Fruit fly (Drosophila melanogaster) whole organism, wandering third instar larva: ENCODE measurements around the gene CG33124.

ENCODE experiments used
- Abd-B ChIP-seq: fragments of >200 bp; optimal IDR thresholded peaks from 2 replicates; lab custom pipeline; 2017; ENCODE audit warnings: missing biosample characterization, missing genetic modification characterization
- CG32264 ChIP-seq: fragments of 200-800 bp; sonication (Bioruptor generic); optimal IDR thresholded peaks from 2 replicates; lab custom pipeline; 2016; ENCODE audit warnings: missing biosample characterization, missing genetic modification characterization
- CG9705 ChIP-seq: fragments of 200-800 bp; sonication (Bioruptor generic); optimal IDR thresholded peaks from 2 replicates; lab custom pipeline; 2018; ENCODE audit warnings: missing biosample characterization, mild to moderate bottlenecking, missing genetic modification characterization
- CrebA ChIP-seq: fragments of 200-800 bp; sonication (Bioruptor generic); optimal IDR thresholded peaks from 2 replicates; lab custom pipeline; 2016; ENCODE audit warnings: missing biosample characterization, mild to moderate bottlenecking, missing genetic modification characterization, borderline replicate concordance
- Dfd ChIP-seq: fragments of >200 bp; optimal IDR thresholded peaks from 2 replicates; lab custom pipeline; 2017; ENCODE audit warnings: missing biosample characterization, missing genetic modification characterization
- Dif ChIP-seq: fragments of 200-275, 200-300 bp; sonication (Bioruptor generic); optimal IDR thresholded peaks from 2 replicates; lab custom pipeline; 2018; ENCODE audit warnings: missing biosample characterization, missing genetic modification characterization; ENCODE audit not compliant: partially characterized antibody
- GATAd ChIP-seq: sonication (Bioruptor generic); optimal IDR thresholded peaks from 2 replicates; lab custom pipeline; 2016; ENCODE audit warnings: missing biosample characterization, missing genetic modification characterization
- HLH106 ChIP-seq: fragments of 200-800 bp; optimal IDR thresholded peaks from 3 replicates; lab custom pipeline; 2019; ENCODE audit warnings: missing biosample characterization, mild to moderate bottlenecking, missing genetic modification characterization, moderate library complexity
- Hnf4 ChIP-seq: fragments of 200-800 bp; sonication (Bioruptor generic); optimal IDR thresholded peaks from 2 replicates; lab custom pipeline; 2016; ENCODE audit warnings: missing biosample characterization, mild to moderate bottlenecking, missing genetic modification characterization
- Hr78 ChIP-seq: fragments of >200 bp; optimal IDR thresholded peaks from 2 replicates; lab custom pipeline; 2017; ENCODE audit warnings: missing biosample characterization, missing genetic modification characterization
- Hr83 ChIP-seq: fragments of 200-300 bp; sonication (Bioruptor generic); optimal IDR thresholded peaks from 2 replicates; lab custom pipeline; 2016; ENCODE audit warnings: missing biosample characterization, mild to moderate bottlenecking, missing genetic modification characterization, moderate library complexity; ENCODE audit not compliant: poor library complexity, severe bottlenecking
- Jra ChIP-seq: sonication (Bioruptor generic); optimal IDR thresholded peaks from 2 replicates; lab custom pipeline; 2016; ENCODE audit warnings: missing biosample characterization, missing genetic modification characterization
- Mio ChIP-seq: sonication (Bioruptor generic); optimal IDR thresholded peaks from 2 replicates; lab custom pipeline; 2016; ENCODE audit warnings: missing biosample characterization, missing genetic modification characterization
- Myc ChIP-seq: fragments of >200 bp; optimal IDR thresholded peaks from 2 replicates; lab custom pipeline; 2017
- N ChIP-seq: fragments of >200 bp; optimal IDR thresholded peaks from 2 replicates; lab custom pipeline; 2018; ENCODE audit warnings: missing biosample characterization, missing external identifiers, missing genetic modification characterization
- OdsH ChIP-seq: fragments of 200-800 bp; sonication (Bioruptor generic); optimal IDR thresholded peaks from 2 replicates; lab custom pipeline; 2016; ENCODE audit warnings: missing biosample characterization, mild to moderate bottlenecking, missing genetic modification characterization
- Rel ChIP-seq, 2 experiments: fragments of 200-800 bp; sonication (Bioruptor generic) in 1 of 2; optimal IDR thresholded peaks; 2 replicates in 1 of 2; 3 replicates in 1 of 2; lab custom pipeline; 2016 to 2019; ENCODE audit warnings: mild to moderate bottlenecking in 2 of 2, missing biosample characterization in 2 of 2, missing genetic modification characterization in 2 of 2, moderate library complexity in 1 of 2
- Sp1 ChIP-seq: fragments of 200-800 bp; sonication (Bioruptor generic); optimal IDR thresholded peaks from 3 replicates; lab custom pipeline; 2019; ENCODE audit warnings: missing biosample characterization, mild to moderate bottlenecking, missing genetic modification characterization, moderate library complexity
- Vsx2 ChIP-seq: fragments of 200-300, 225-300 bp; sonication (Bioruptor generic); optimal IDR thresholded peaks from 2 replicates; lab custom pipeline; 2018; ENCODE audit warnings: missing biosample characterization, missing genetic modification characterization; ENCODE audit not compliant: partially characterized antibody
- br ChIP-seq: fragments of 200-800 bp; sonication (Bioruptor generic); optimal IDR thresholded peaks from 2 replicates; lab custom pipeline; 2016; ENCODE audit warnings: missing biosample characterization, missing genetic modification characterization
- brk ChIP-seq: fragments of 200-800 bp; sonication (Bioruptor generic); optimal IDR thresholded peaks from 2 replicates; lab custom pipeline; 2016; ENCODE audit warnings: missing biosample characterization, mild to moderate bottlenecking, missing genetic modification characterization
- dl ChIP-seq, 2 experiments: fragments of 175-275, 200-275 bp in 1 of 2; fragments of 200-275 bp in 1 of 2; sonication (Bioruptor generic); optimal IDR thresholded peaks; lab custom pipeline; 2018; ENCODE audit warnings: mild to moderate bottlenecking in 2 of 2, missing biosample characterization in 2 of 2, missing genetic modification characterization in 2 of 2, moderate library complexity in 2 of 2; ENCODE audit not compliant: partially characterized antibody in 2 of 2, insufficient read depth in 1 of 2
- dmrt93B ChIP-seq: fragments of 200-800 bp; sonication (Bioruptor generic); optimal IDR thresholded peaks from 2 replicates; lab custom pipeline; 2018; ENCODE audit warnings: missing biosample characterization, mild to moderate bottlenecking, missing genetic modification characterization
- dsf ChIP-seq: sonication (Bioruptor generic); optimal IDR thresholded peaks from 2 replicates; lab custom pipeline; 2016; ENCODE audit warnings: missing biosample characterization, missing genetic modification characterization, borderline replicate concordance
- ey ChIP-seq: fragments of 200-800 bp; sonication (Bioruptor generic); optimal IDR thresholded peaks from 2 replicates; lab custom pipeline; 2016; ENCODE audit warnings: missing biosample characterization, missing genetic modification characterization
- foxo ChIP-seq, 2 experiments: fragments of 200-800 bp; sonication (Bioruptor generic); optimal IDR thresholded peaks; 2 replicates in 1 of 2; 3 replicates in 1 of 2; lab custom pipeline; 2016 to 2017; ENCODE audit warnings: missing biosample characterization in 2 of 2, missing genetic modification characterization in 2 of 2
- fru ChIP-seq: fragments of 200-800 bp; sonication (Bioruptor generic); optimal IDR thresholded peaks from 3 replicates; lab custom pipeline; 2016; ENCODE audit warnings: missing biosample characterization, mild to moderate bottlenecking, missing genetic modification characterization
- h ChIP-seq: fragments of 200-800 bp; sonication (Bioruptor generic); optimal IDR thresholded peaks from 3 replicates; lab custom pipeline; 2016; ENCODE audit warnings: missing biosample characterization, mild to moderate bottlenecking, missing genetic modification characterization
- jim ChIP-seq: fragments of 175-275, 200-325 bp; sonication (Bioruptor generic); optimal IDR thresholded peaks from 2 replicates; lab custom pipeline; 2016; ENCODE audit warnings: missing biosample characterization, mild to moderate bottlenecking, missing genetic modification characterization
- lola ChIP-seq: fragments of >200 bp; optimal IDR thresholded peaks from 2 replicates; lab custom pipeline; 2017; ENCODE audit warnings: missing biosample characterization, missing genetic modification characterization
- pan ChIP-seq: fragments of >200 bp; optimal IDR thresholded peaks from 2 replicates; lab custom pipeline; 2017
- psq ChIP-seq: fragments of 200-800 bp; sonication (Bioruptor generic); optimal IDR thresholded peaks from 3 replicates; lab custom pipeline; 2017; ENCODE audit warnings: missing biosample characterization, mild to moderate bottlenecking, missing genetic modification characterization, moderate library complexity
- rgr ChIP-seq: fragments of 200-800 bp; sonication (Bioruptor generic); optimal IDR thresholded peaks from 3 replicates; lab custom pipeline; 2016; ENCODE audit warnings: missing biosample characterization, mild to moderate bottlenecking, missing genetic modification characterization
- sage ChIP-seq: fragments of 200-800 bp; sonication (Bioruptor generic); optimal IDR thresholded peaks from 2 replicates; lab custom pipeline; 2016; ENCODE audit warnings: missing biosample characterization, mild to moderate bottlenecking, missing genetic modification characterization
- sv ChIP-seq: fragments of 200-800 bp; sonication (Bioruptor generic); optimal IDR thresholded peaks from 3 replicates; lab custom pipeline; 2016; ENCODE audit warnings: missing biosample characterization, missing genetic modification characterization
- tai ChIP-seq: sonication (Bioruptor generic); optimal IDR thresholded peaks from 2 replicates; lab custom pipeline; 2016; ENCODE audit warnings: missing biosample characterization, missing genetic modification characterization
- usp ChIP-seq: fragments of >200 bp; optimal IDR thresholded peaks from 2 replicates; lab custom pipeline; 2017; ENCODE audit warnings: missing biosample characterization, missing genetic modification characterization
- woc ChIP-seq: sonication (Bioruptor generic); optimal IDR thresholded peaks from 2 replicates; lab custom pipeline; 2016; ENCODE audit warnings: missing biosample characterization, mild to moderate bottlenecking, missing genetic modification characterization

The CG33124 gene

dm6 chr2L:2194305-2194828, 14.5 kb downstream of the CG33124 start:
- TF ChIP-seq Rel (GFP tag; optimal IDR thresholded peaks at IDR 0.05; lab: Kevin White, UChicago) (no peak), Rel (tag; optimal IDR thresholded peaks at IDR 0.05; lab: Kevin White, UChicago) (peak; percentile 30), sage (GFP tag; lab: Kevin White, UChicago) (peak; percentile 4), Myc (lab: Kevin White, UChicago) (no peak), h (peak; percentile 2), CG32264 (GFP tag; lab: Kevin White, UChicago) (no peak), CG9705 (GFP tag; lab: Kevin White, UChicago) (no peak), lola (GFP tag; lab: Kevin White, UChicago) (no peak), Hnf4 (GFP tag; lab: Kevin White, UChicago) (no peak), psq (GFP tag; lab: Kevin White, UChicago) (no peak), Vsx2 (GFP tag; lab: Kevin White, UChicago) (peak; percentile 32), Dif (GFP tag; lab: Kevin White, UChicago) (peak; percentile 67)

- TF ChIP-seq Sp1 (GFP tag; lab: Kevin White, UChicago) (peak; percentile 51), dl (GFP tag; optimal IDR thresholded peaks at IDR 0.05; lab: Kevin White, UChicago; ENCODE audit: insufficient read depth in 1 of 2, partially characterized antibody in 2 of 2) (peak; percentile 40 to 86), foxo (GFP tag; optimal IDR thresholded peaks at IDR 0.05; lab: Kevin White, UChicago) (peak; percentile 1 to 13), Mio (GFP tag; lab: Kevin White, UChicago) (no peak), Rel (GFP tag; optimal IDR thresholded peaks at IDR 0.05; lab: Kevin White, UChicago) (no peak), Rel (tag; optimal IDR thresholded peaks at IDR 0.05; lab: Kevin White, UChicago) (peak; percentile 95), GATAd (GFP tag; lab: Kevin White, UChicago) (no peak), Jra (GFP tag; lab: Kevin White, UChicago) (no peak), tai (GFP tag; lab: Kevin White, UChicago) (no peak), usp (GFP tag; lab: Kevin White, UChicago) (no peak), CG32264 (GFP tag; lab: Kevin White, UChicago) (no peak), psq (GFP tag; lab: Kevin White, UChicago) (peak; percentile 13), sage (GFP tag; lab: Kevin White, UChicago) (no peak), h (peak; percentile 83), rgr (peak; percentile 44), Hr83 (GFP tag; lab: Kevin White, UChicago) (peak; percentile 55), N (GFP tag; lab: Kevin White, UChicago) (no peak), CG9705 (GFP tag; lab: Kevin White, UChicago) (peak; percentile 32), Myc (lab: Kevin White, UChicago) (peak; percentile 44), br (peak; percentile 9), Dif (GFP tag; lab: Kevin White, UChicago) (peak; percentile 90), HLH106 (peak; percentile 55), dmrt93B (peak; percentile 18), lola (GFP tag; lab: Kevin White, UChicago) (no peak), Hr78 (GFP tag; lab: Kevin White, UChicago) (no peak), OdsH (peak; percentile 46), Vsx2 (GFP tag; lab: Kevin White, UChicago) (peak; percentile 94), CrebA (peak; percentile 76), ey (GFP tag; lab: Kevin White, UChicago) (no peak), jim (GFP tag; lab: Kevin White, UChicago) (no peak), Hnf4 (GFP tag; lab: Kevin White, UChicago) (no peak), fru (GFP tag; lab: Kevin White, UChicago) (peak; percentile 23), pan (lab: Kevin White, UChicago) (no peak), Abd-B (GFP tag; lab: Kevin White, UChicago) (no peak), dsf (no peak), sv (GFP tag; lab: Kevin White, UChicago) (no peak), woc (GFP tag; lab: Kevin White, UChicago) (no peak), brk (GFP tag; lab: Kevin White, UChicago) (no peak), Dfd (GFP tag; lab: Kevin White, UChicago) (no peak)
Measured at dm6 chr2L:2193357-2193780, 15.5 kb downstream of the CG33124 start.
